Worm (Caenorhabditis elegans) whole organism, dauer: ENCODE results near the gene elli-1.
"Not testable (repeated sequence)": the region's sequence is repeated elsewhere in the genome, so short reads cannot be mapped to it uniquely, and the experiment has no call there.

Experiments used
- unc-62 ChIP-seq: sonication (generic microtip); optimal IDR thresholded peaks from 2 replicates; lab custom pipeline; 2017; ENCODE audit warnings: missing biosample characterization, missing genetic modification reagents, missing genetic modification characterization

elli-1 gene

DNA sequence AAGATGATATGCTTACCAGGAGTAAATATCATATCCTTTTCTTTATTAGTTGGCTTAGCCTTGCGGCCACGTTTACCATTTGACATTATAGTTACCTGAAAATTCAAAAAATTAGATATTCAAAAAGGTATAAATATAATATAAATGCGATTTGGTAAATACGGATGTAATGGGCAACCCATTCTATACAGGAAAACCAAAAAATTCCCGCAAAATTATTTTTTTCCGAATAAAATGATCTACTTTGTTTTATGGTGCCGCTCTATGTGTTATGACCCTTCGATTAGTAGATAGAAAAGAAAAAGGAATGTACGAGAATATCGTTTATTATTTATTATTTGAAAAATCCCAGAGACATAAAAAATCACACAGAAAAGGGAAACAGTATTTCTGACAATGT, at the start of gene elli-1:
Gene elli-1, minus strand, starts transcription at position 101 of the 400 bp plus-strand sequence.
- TF ChIP-seq unc-62, result no peak

DNA sequence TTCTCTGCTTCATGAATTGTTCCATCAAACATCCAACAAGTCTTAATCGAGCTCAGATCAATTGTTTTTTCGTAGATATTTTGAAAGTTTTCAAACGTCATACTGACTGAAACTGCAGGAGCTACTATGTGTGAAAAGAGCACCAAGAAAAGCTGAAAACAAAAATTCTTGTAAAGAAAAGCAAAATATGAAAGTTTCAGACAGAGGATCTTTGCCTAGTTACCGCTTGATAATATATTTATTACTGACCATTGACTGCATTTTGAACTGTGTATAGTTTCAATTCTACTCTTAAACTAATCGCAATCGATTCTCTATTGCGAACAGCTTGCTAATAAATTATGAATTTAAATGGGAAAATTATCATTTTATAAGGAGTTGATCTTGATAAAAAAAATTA, 43.6 kb upstream of the elli-1 start, which contains the start of gene clec-182:
Gene clec-182, minus strand, starts transcription at position 101 of the 400 bp plus-strand sequence.
- TF ChIP-seq unc-62, result no peak

DNA sequence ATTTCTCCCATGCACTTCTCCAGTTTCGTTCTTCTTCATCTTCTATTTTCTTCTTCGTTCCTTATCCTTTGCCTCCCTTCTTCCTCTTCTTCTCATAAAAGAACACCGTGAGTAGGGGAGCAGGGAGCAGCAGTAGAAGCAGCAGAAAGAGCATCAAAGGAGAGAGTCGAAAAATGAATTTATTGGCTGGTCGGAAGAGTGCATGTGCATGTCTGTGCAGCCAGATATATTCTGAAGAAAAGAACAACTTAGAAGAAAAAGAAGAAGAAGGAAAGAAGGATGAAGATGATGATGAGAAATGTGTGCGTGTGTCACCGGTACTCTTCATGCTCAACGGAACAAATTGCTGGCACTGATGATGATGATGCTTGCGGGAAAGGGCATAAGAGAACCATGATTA, 41.6 kb upstream of the elli-1 start:
- TF ChIP-seq unc-62, result no peak

DNA sequence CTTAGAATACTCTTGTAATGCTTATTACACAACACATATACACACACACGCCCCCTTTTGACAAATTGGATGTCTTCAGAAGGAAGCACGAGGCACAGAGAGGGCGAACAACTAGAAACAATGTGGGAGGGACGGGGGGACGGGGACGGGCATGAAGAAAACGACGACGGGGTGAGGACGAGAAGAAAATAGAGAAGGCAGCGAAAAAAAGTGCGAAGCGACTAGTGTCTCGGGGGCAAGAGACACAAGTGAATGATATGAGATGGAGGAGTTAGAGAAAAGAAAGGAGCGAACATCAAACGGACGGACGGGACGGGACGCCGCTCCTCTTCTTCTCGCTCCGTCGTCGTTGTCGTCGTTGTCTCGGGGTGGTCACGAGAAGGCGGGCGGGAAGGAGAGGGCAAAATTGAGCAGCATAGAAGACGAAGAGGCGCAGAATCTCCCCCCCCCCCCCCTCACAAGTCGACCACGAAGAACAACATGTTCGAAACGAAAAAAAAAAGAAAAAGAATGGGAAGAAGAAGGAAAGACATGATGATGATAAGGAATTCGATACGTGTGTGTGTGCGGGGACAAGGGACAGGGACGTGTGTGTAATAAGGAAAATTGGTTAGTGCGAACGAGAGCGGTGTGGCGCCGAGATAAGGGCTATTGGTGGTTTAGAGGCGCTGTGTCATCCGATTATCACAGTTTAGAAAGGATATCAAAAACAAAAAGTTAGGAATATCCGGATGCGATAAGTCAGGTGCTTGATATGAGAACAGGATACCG, 40.5 kb upstream of the elli-1 start:
- no peak for TF ChIP-seq unc-62

DNA sequence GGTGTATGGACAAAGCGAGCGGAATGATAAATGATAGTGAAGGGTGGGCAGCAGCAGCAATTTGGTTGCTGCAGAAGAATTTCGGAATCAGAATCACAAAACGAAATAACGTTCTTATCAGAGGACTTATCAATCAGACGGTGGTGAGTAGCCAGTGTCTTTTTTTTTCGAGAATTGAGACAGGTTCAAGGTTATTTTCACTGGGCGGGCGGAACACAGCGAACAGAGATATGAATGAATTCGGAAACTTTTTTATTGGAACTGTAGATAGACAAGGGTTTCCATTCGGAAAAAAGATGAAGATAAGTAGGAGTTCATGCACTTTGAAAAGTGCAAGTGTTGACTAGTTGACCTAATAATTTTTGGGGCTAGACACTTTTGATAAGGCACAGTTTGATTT, 38.6 kb upstream of the elli-1 start:
- no peak for TF ChIP-seq unc-62

DNA sequence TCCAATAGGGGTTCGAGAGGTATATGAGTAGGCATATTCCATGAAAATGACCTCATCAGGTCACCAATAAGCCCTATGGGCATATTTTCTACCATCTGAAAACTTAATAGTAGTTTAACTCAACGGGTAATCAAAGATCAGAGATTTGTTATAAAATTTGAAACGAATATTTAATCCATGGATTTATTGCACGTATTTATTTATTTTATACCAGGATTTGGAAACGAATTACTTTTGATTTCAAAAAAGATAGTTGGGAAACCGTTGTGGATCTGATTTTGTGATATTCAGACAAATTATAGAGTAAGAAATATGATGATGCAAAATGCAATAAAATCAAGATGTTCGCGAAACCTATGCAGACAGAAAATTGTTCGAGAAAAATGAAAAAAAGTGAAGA, 38.2 kb upstream of the elli-1 start, which contains the start of gene C33D9.3:
Gene C33D9.3, minus strand, starts transcription at position 101 of the 400 bp plus-strand sequence.
- no peak for TF ChIP-seq unc-62

DNA sequence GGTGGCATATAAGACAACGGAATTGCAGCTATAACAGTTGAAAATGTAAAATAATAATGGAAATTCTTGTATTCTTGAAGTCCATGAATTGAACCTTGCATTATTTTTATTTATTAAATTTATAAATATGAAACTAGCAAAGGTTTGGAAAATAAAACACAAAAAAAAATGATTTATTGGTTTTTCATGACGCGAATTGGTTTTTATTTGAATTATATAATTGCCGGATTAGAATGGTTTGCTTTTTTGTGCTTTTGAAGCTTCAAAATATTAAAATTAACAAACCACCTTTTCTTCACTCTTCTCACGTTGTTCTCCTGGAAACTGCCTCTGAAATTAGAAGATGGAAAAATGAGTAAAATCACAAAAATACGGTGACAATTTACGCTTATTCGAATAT, 35.5 kb upstream of the elli-1 start, which contains the start of gene sru-35:
Gene sru-35, minus strand, starts transcription at position 101 of the 400 bp plus-strand sequence.
- no peak for TF ChIP-seq unc-62

DNA sequence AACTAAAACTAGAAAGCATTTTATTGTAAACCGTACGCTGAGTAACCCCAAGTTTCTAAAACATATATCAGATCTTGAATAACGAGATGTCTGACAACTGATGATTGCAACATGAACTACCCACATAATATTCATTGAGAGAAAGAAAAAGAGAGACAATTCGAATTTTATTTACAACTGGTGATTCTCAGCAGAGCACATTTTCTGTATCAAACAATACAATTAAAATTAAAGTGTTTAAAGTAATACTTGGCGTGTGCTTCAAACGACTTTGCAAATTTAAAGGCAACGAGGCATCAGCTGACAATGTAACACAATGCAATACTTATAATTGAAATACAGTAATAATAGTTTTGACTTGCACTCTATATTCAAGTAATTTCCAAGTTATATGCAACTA, 33.4 kb upstream of the elli-1 start, which contains the start of gene C33D9.10:
Gene C33D9.10, minus strand, starts transcription at position 101 of the 400 bp plus-strand sequence.
- not testable (repeated sequence) for TF ChIP-seq unc-62

DNA sequence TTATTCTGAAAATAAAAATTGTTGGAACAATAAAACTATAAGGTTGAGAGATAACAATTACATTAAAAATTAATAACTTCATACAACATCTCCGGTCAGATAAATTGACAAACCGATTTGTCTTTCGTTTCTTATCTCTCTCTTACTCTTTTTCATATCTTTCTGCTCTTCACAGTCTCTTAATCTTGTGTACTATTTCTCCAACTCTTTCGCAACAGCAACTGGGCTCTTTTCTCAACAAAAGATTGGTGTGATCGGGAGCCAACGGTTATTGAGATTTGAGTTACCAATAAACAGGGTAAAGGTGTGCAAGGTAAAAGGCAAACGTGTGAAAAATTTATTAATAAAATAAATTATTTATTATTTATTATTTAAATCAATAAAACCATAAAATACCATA, 32.0 kb upstream of the elli-1 start, which contains the start of gene C33D9.8:
Gene C33D9.8, minus strand, starts transcription at position 99 of the 400 bp plus-strand sequence.
- TF ChIP-seq unc-62, result no peak

DNA sequence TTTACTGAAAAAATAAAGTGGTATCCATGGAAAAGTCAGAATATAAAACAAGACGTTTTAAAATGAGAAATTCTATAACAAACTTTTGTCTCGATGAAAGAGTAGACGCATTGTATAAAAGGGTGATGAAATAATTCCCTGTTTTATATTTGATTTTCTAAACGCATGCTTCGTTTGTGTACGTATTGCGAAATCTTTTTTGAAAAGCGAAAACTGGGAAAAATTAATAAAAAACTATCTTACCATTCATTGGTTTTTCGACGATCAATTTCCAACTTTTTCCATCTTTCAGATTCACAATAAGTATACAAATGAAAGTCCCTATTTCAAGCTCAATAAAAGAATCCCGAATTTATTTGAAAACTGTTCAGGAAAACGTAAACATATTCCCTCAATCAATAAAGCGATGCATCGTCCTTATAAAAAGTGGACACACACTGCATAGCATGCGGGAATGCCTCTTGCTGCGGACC, 30.3 kb upstream of the elli-1 start, which contains the start of gene C33D9.13:
Gene C33D9.13, minus strand, starts transcription at position 423 of the 473 bp plus-strand sequence.
- no peak for TF ChIP-seq unc-62

DNA sequence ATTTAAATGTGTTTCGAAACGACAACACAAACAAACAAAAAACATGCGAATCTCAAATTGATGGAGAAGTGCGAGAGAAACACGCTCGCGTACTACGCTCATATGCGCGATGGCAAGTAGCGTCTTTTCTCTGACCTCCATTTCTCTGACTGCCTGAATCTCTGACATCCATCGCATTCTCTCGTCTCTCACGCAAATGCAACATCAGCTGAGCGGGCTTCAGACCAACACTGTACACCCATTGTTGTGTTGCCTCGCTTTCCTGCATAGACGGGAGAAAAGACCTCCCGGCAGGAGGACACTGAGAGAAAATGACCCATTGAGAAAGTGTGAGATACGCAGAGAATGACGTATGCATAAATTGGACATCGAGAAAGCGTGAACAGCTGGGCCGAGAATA, 27.5 kb upstream of the elli-1 start:
- TF ChIP-seq unc-62, result no peak

DNA sequence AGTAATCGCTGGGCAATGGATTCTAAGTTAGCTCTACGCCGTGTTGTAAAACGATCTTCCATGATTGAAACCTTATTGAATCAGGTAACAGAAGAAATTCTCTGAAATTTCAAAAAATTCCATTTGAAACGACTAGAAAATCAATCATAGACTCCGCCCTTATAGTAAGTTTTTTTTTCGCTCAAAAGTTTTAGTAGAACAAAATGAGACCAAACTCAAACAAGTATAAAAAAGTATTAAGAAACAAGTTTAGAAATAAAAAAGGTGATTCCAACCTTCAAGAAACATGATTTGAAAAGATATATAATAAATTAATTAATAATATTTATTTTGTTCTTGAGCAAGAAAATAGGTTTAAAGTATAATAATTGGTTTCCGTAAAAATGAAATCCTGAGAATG, 23.4 kb upstream of the elli-1 start, which contains the start of gene C33D9.6:
Gene C33D9.6, minus strand, starts transcription at position 101 of the 400 bp plus-strand sequence.
- no peak for TF ChIP-seq unc-62

DNA sequence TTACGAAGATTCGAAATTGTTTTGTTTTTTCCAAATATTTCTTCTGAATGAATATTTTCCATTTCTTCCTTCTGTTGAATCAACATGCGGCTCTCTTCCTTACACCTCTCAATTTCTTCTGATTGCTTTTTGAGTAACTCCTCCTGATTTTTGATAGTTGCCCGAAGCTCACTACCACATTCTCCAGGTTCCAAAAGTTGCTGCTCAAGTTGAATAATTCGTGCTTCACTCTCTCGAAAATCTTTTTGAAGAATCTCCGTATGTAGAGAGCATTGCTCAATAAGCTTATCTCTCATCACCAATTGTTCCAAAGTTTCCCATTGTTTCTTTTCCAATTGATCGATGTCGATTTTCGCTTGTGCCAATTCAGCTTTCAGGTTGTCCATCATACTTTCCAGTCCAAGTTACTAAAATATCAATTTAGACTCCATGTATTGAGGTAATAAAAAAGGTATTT, 18.2 kb upstream of the elli-1 start, which contains the start of gene F20C5.6:
Gene F20C5.6, minus strand, starts transcription at position 407 of the 457 bp plus-strand sequence.
- no peak for TF ChIP-seq unc-62

DNA sequence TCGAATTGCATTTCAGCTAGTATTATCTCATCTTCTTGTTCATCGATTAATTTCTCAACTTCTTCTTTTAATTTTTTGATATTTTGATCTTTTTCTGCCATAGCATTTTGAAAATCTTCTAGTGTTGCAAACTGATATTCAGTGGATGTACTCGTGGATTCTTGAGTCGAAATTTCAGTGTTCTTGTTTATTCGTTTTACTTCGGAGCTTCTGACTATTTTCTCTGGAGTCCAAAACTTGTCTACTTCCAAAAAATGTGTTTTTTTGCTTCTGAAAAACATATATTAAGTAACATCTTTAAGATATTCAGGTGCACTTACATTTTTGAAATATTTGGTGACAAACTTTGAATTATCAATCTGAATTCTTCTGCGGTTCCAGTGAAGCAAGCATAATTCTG, 14.9 kb upstream of the elli-1 start, which contains the start of gene F20C5.5:
Gene F20C5.5, minus strand, starts transcription at position 101 of the 400 bp plus-strand sequence.
- no peak for TF ChIP-seq unc-62

DNA sequence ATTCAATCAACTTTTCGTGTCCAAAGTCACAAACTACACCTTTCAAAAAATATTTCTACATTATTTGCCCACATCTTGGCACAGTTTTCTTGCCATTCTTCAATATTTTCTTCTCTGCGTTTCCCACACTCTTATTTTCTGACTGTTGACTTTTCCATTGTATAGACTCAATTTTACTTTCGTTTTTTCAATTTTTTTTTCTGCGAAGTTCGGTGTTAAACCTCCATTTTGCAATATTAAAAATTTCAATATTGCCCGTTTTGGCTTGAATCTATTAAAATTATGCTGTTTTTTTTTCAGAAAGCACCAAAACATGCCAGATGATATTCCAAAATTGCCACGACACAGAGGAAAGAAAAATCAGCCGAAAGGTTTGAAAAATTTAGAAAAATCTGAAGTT, 9.9 kb upstream of the elli-1 start, which contains the start of gene cdc-50.B:
Gene cdc-50.B, plus strand, starts transcription at position 301 of the 400 bp plus-strand sequence.
- no peak for TF ChIP-seq unc-62

DNA sequence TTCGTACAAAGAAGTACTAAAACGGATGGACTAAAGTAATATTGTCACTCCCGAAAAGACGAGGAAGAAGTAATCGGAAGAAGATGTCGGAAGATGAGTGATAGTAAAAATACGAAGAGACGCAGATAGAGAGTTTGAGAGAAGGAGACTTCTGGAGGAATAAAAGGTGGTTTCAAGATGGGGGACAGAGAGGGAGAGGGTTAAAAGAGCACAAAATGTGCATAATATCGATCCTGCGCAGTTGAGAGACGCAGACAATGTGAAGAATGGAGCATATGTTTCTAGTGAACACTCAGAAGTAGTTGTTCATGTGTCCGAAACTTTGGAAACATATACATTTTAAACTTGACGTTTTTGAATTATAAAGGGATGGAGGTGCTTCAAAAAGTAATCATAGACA, 7.8 kb upstream of the elli-1 start:
- TF ChIP-seq unc-62, result no peak

DNA sequence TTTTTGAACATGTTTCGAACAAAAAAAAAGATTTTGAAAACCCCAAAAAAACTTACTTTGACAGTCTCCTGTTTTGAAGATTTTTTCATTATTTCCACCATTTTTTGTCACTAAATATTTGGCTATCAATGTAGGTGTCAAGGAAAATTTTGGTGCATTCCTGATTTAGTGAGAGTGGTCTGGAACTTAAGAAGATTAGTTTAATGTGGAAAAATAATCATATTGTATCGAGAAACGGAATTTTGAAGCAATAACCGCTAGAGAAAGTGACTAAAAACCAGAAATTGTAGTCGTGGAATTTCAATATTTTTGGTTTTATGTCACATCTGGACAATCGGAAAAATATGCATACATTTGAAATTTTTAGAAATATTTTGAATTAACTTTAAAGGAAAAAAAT, 7.3 kb upstream of the elli-1 start, which contains the start of the genes F20C5.11 and klp-11:
Gene F20C5.11, minus strand, starts transcription at position 101 of the 400 bp plus-strand sequence.
Gene klp-11, minus strand, starts transcription at position 171 of the 400 bp plus-strand sequence.
- no peak for TF ChIP-seq unc-62
